Worm (Caenorhabditis elegans): ENCODE measurements around the gene rpn-2.

ce11 chrIII:6190810-6191209 lies 8.2 kb upstream of the rpn-2 start, which contains the start of gene C23G10.5:
- TF ChIP-seq W03F9.2 (tag; optimal IDR thresholded peaks at IDR 0.05) (no peak), dao-5 (tag; optimal IDR thresholded peaks at IDR 0.05) (no peak), him-1 (tag; optimal IDR thresholded peaks at IDR 0.05) (no peak)
